Worm (Caenorhabditis elegans) whole organism, late embryonic: ENCODE data around the gene srx-62.

Experiments used
- Y22D7AL.16 ChIP-seq: sonication (generic microtip); optimal IDR thresholded peaks from 2 replicates; lab custom pipeline; 2016; ENCODE audit warnings: missing genetic modification characterization, missing compliant biosample characterization
- ama-1 ChIP-seq: fragments of 150-350 bp; optimal IDR thresholded peaks from 2 replicates; lab custom pipeline; 2014
- che-1 ChIP-seq: sonication (generic microtip); optimal IDR thresholded peaks from 2 replicates; lab custom pipeline; 2016; ENCODE audit warnings: mild to moderate bottlenecking, missing genetic modification characterization, missing compliant biosample characterization
- dve-1 ChIP-seq: sonication (generic microtip); optimal IDR thresholded peaks from 2 replicates; lab custom pipeline; 2017; ENCODE audit warnings: antibody characterized with exemption, mild to moderate bottlenecking, missing genetic modification characterization, missing compliant biosample characterization
- elt-2 ChIP-seq: sonication (generic microtip); optimal IDR thresholded peaks from 2 replicates; lab custom pipeline; 2016; ENCODE audit warnings: missing genetic modification reagents, missing genetic modification characterization, missing compliant biosample characterization
- lin-11 ChIP-seq: fragments of 200-800 bp; sonication (Bioruptor generic); optimal IDR thresholded peaks from 2 replicates; lab custom pipeline; 2018; ENCODE audit warnings: mild to moderate bottlenecking, missing genetic modification characterization, missing compliant biosample characterization
- nhr-11 ChIP-seq: fragments of 150-350 bp; optimal IDR thresholded peaks from 2 replicates; lab custom pipeline; 2014; ENCODE audit warnings: missing biosample characterization, missing genetic modification characterization
- npax-4 ChIP-seq: sonication (generic microtip); optimal IDR thresholded peaks from 2 replicates; lab custom pipeline; 2016; ENCODE audit warnings: missing genetic modification characterization, missing compliant biosample characterization
- pag-3 ChIP-seq: sonication (generic microtip); optimal IDR thresholded peaks from 2 replicates; lab custom pipeline; 2016; ENCODE audit warnings: missing compliant biosample characterization, missing genetic modification characterization, borderline replicate concordance
- sox-2 ChIP-seq: fragments of 200-800 bp; sonication (Bioruptor generic); IDR thresholded peaks from 2 replicates; pipeline ENCODE4 v1.3.6; 2022; ENCODE audit warnings: missing genetic modification reagents, missing genetic modification characterization, missing compliant biosample characterization
- tbx-7 ChIP-seq: sonication (generic microtip); optimal IDR thresholded peaks from 2 replicates; lab custom pipeline; 2016; ENCODE audit warnings: missing genotype, missing genetic modification characterization, missing compliant biosample characterization
- ttx-3 ChIP-seq: sonication (generic microtip); optimal IDR thresholded peaks from 2 replicates; lab custom pipeline; 2016; ENCODE audit warnings: missing genetic modification reagents, missing genetic modification characterization, missing compliant biosample characterization

- TF ChIP-seq nhr-11 (tag; lab: Kevin White, UChicago) = no peak
- no peak for TF ChIP-seq che-1 (tag; lab: Kevin White, UChicago)
- no peak for TF ChIP-seq lin-11 (tag; lab: Kevin White, UChicago)
- TF ChIP-seq sox-2 (GFP tag; lab: Robert Waterston, UW) = no peak
- TF ChIP-seq npax-4 (tag; lab: Kevin White, UChicago) = no peak
- no peak for TF ChIP-seq Y22D7AL.16 (tag; lab: Kevin White, UChicago)
- TF ChIP-seq dve-1 (tag; lab: Kevin White, UChicago) = no peak
- no peak for TF ChIP-seq elt-2
- TF ChIP-seq tbx-7 (tag; lab: Kevin White, UChicago) = no peak
- TF ChIP-seq pag-3 (tag; lab: Kevin White, UChicago) = no peak
- TF ChIP-seq ttx-3 (tag; lab: Kevin White, UChicago) = no peak
- TF ChIP-seq ama-1 (lab: Kevin White, UChicago) = no peak
Measured at ce11 chrV:4024777-4025176, 29.0 kb upstream of the srx-62 start, which contains the start of gene K09D9.1.
